Worm (Caenorhabditis elegans) whole organism, L3 larva: ENCODE results near the gene R09E10.1.

Experiments used
- ZK546.5 ChIP-seq: sonication (generic microtip); optimal IDR thresholded peaks from 2 replicates; lab custom pipeline; 2017; ENCODE audit warnings: missing biosample characterization, missing genetic modification characterization
- ama-1 ChIP-seq: fragments of 150-350 bp; optimal IDR thresholded peaks from 2 replicates; lab custom pipeline; 2018
- ceh-28 ChIP-seq: fragments of 150-350 bp; optimal IDR thresholded peaks from 2 replicates; lab custom pipeline; 2014; ENCODE audit warnings: missing biosample characterization, missing genetic modification reagents, missing genetic modification characterization
- ceh-9 ChIP-seq: sonication (generic microtip); optimal IDR thresholded peaks from 2 replicates; lab custom pipeline; 2018; ENCODE audit warnings: missing biosample characterization, missing genetic modification characterization
- daf-12 ChIP-seq: fragments of 150-350 bp; optimal IDR thresholded peaks from 2 replicates; lab custom pipeline; 2014; ENCODE audit warnings: missing biosample characterization, missing genetic modification reagents, missing genetic modification characterization
- egl-27 ChIP-seq: sonication (generic microtip); optimal IDR thresholded peaks from 4 replicates; lab custom pipeline; 2017; ENCODE audit warnings: missing biosample characterization, missing genetic modification reagents, missing genetic modification characterization
- eor-1 ChIP-seq, 2 experiments: fragments of 150-350 bp; optimal IDR thresholded peaks; 2 replicates each; lab custom pipeline; 2014 to 2018; ENCODE audit warnings: missing biosample characterization in 2 of 2, missing genetic modification characterization in 2 of 2
- fkh-10 ChIP-seq: sonication (generic microtip); optimal IDR thresholded peaks from 2 replicates; lab custom pipeline; 2017; ENCODE audit warnings: missing biosample characterization, missing genetic modification reagents, missing genetic modification characterization
- fos-1 ChIP-seq: fragments of 150-350 bp; optimal IDR thresholded peaks from 2 replicates; lab custom pipeline; 2014; ENCODE audit warnings: missing biosample characterization, missing genetic modification characterization
- mdl-1 ChIP-seq: fragments of 150-350 bp; optimal IDR thresholded peaks from 2 replicates; lab custom pipeline; 2014; ENCODE audit warnings: missing biosample characterization, missing genetic modification characterization
- nhr-237 ChIP-seq: fragments of 150-350 bp; optimal IDR thresholded peaks from 2 replicates; lab custom pipeline; 2014; ENCODE audit warnings: missing biosample characterization, missing genetic modification characterization
- snpc-4 ChIP-seq: fragments of 150-350 bp; optimal IDR thresholded peaks from 2 replicates; lab custom pipeline; 2014; ENCODE audit warnings: missing biosample characterization, missing genetic modification characterization

- TF ChIP-seq egl-27 (no peak), fkh-10 (GFP tag; lab: Kevin White, UChicago) (no peak), ceh-9 (tag; lab: Kevin White, UChicago) (no peak), daf-12 (no peak), ama-1 (no peak), mdl-1 (no peak), eor-1 (tag; optimal IDR thresholded peaks at IDR 0.05; lab: Kevin White, UChicago) (no peak), ceh-28 (tag; lab: Kevin White, UChicago) (no peak), ZK546.5 (no peak), snpc-4 (tag; lab: Kevin White, UChicago) (no peak), nhr-237 (tag; lab: Kevin White, UChicago) (no peak), fos-1 (tag; lab: Kevin White, UChicago) (no peak)
Measured at ce11 chrIV:10288575-10288974, 34.0 kb downstream of the R09E10.1 start.
